Fruit fly (Drosophila melanogaster) S2 (cell line): ENCODE measurements around the gene CG42238.

Source experiments
- CG8478 ChIP-seq: fragments of >200 bp; optimal IDR thresholded peaks from 2 replicates; lab custom pipeline; 2018
- CTCF ChIP-seq, 2 experiments: fragments of >200 bp; optimal IDR thresholded peaks; 2 replicates each; lab custom pipeline; 2018

DNA sequence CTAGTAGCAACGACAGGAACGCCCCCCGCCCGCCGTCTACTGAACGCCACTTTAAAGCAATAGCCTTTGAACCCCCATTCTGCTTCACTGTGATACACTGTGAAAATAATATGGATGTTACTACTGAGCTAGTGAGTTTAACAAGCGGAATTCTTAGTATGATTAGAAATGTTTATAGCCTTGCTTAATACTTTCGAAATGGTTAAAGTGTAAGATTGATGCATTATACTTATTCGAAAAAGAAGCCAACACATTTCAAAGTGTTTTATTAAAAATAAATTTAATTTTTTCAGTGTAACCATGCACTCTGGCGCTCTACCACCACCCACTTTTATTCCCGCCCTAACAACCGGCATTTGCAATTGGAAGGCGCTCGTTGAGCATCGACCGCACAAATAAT, 107.6 kb downstream of the CG42238 start:
- no peak for TF ChIP-seq CG8478
- TF ChIP-seq CTCF (optimal IDR thresholded peaks at IDR 0.05; lab: Kevin White, UChicago), result no peak
